Worm (Caenorhabditis elegans) whole organism, L2 larva: Measurements from ENCODE around the gene C48B4.12.

Source experiments
- C34F6.9 ChIP-seq: fragments of 150-350 bp; optimal IDR thresholded peaks from 2 replicates; lab custom pipeline; 2014; ENCODE audit warnings: missing biosample characterization, missing genetic modification characterization
- F13H6.1 ChIP-seq: sonication (generic microtip); optimal IDR thresholded peaks from 2 replicates; lab custom pipeline; 2016; ENCODE audit warnings: missing genetic modification characterization, missing compliant biosample characterization
- R02D3.7 ChIP-seq: fragments of 150-350 bp; optimal IDR thresholded peaks from 2 replicates; lab custom pipeline; 2014; ENCODE audit warnings: missing biosample characterization, missing genetic modification characterization
- Y55F3AM.14 ChIP-seq: fragments of 200-800 bp; sonication (Bioruptor generic); optimal IDR thresholded peaks from 2 replicates; lab custom pipeline; 2018; ENCODE audit warnings: mild to moderate bottlenecking, missing genetic modification characterization, missing compliant biosample characterization
- ZK546.5 ChIP-seq: sonication (generic microtip); optimal IDR thresholded peaks from 2 replicates; lab custom pipeline; 2017; ENCODE audit warnings: missing biosample characterization, missing genetic modification characterization
- alr-1 ChIP-seq: fragments of 150-350 bp; optimal IDR thresholded peaks from 2 replicates; lab custom pipeline; 2014; ENCODE audit warnings: missing biosample characterization, missing genetic modification characterization
- aly-2 ChIP-seq: fragments of 150-350 bp; optimal IDR thresholded peaks from 2 replicates; lab custom pipeline; 2014; ENCODE audit warnings: missing biosample characterization, missing genetic modification characterization
- ama-1 ChIP-seq: fragments of 150-350 bp; optimal IDR thresholded peaks from 2 replicates; lab custom pipeline; 2018; ENCODE audit warnings: inconsistent platforms
- ceh-16 ChIP-seq: fragments of 150-350 bp; optimal IDR thresholded peaks from 2 replicates; lab custom pipeline; 2014; ENCODE audit warnings: missing biosample characterization, missing genetic modification characterization
- ceh-82 ChIP-seq: fragments of 150-350 bp; optimal IDR thresholded peaks from 2 replicates; lab custom pipeline; 2014; ENCODE audit warnings: missing biosample characterization, missing genetic modification characterization
- dmd-4 ChIP-seq: sonication (generic microtip); optimal IDR thresholded peaks from 2 replicates; lab custom pipeline; 2017; ENCODE audit warnings: missing biosample characterization, missing genetic modification characterization
- elt-1 ChIP-seq: fragments of 150-350 bp; optimal IDR thresholded peaks from 2 replicates; lab custom pipeline; 2014; ENCODE audit warnings: missing biosample characterization, missing genetic modification characterization
- elt-3 ChIP-seq: sonication (generic microtip); optimal IDR thresholded peaks from 2 replicates; lab custom pipeline; 2017; ENCODE audit warnings: missing biosample characterization, missing genetic modification characterization
- fos-1 ChIP-seq: fragments of 150-350 bp; optimal IDR thresholded peaks from 2 replicates; lab custom pipeline; 2014; ENCODE audit warnings: missing biosample characterization, missing genetic modification characterization
- gmeb-1 ChIP-seq: fragments of 150-350 bp; optimal IDR thresholded peaks from 2 replicates; lab custom pipeline; 2014; ENCODE audit warnings: missing biosample characterization, missing genetic modification characterization
- lin-11 ChIP-seq: fragments of 150-350 bp; sonication (generic microtip); optimal IDR thresholded peaks from 2 replicates; lab custom pipeline; 2014; ENCODE audit warnings: missing biosample characterization, missing genetic modification characterization, inconsistent platforms, mixed read lengths
- lin-13 ChIP-seq: fragments of 150-350 bp; optimal IDR thresholded peaks from 2 replicates; lab custom pipeline; 2014; ENCODE audit warnings: missing biosample characterization, missing genetic modification reagents, missing genetic modification characterization
- lin-39 ChIP-seq: fragments of 150-350 bp; optimal IDR thresholded peaks from 2 replicates; lab custom pipeline; 2014; ENCODE audit warnings: missing biosample characterization, missing genetic modification reagents, missing genetic modification characterization
- mab-5 ChIP-seq: fragments of 150-350 bp; optimal IDR thresholded peaks from 2 replicates; lab custom pipeline; 2014; ENCODE audit warnings: missing biosample characterization, missing genetic modification characterization
- mbf-1 ChIP-seq: sonication (generic microtip); optimal IDR thresholded peaks from 2 replicates; lab custom pipeline; 2017; ENCODE audit warnings: missing biosample characterization, missing genetic modification characterization
- mdl-1 ChIP-seq, 2 experiments: fragments of 150-350 bp in 1 of 2; sonication (generic microtip) in 1 of 2; optimal IDR thresholded peaks; 2 replicates each; lab custom pipeline; 2017; ENCODE audit warnings: missing biosample characterization in 2 of 2, missing genetic modification characterization in 2 of 2
- nhr-10 ChIP-seq: sonication (generic microtip); optimal IDR thresholded peaks from 2 replicates; lab custom pipeline; 2017; ENCODE audit warnings: missing biosample characterization, missing genetic modification characterization
- nhr-11 ChIP-seq: fragments of 150-350 bp; optimal IDR thresholded peaks from 2 replicates; lab custom pipeline; 2014; ENCODE audit warnings: missing biosample characterization, missing genetic modification characterization
- nhr-129 ChIP-seq: fragments of 150-350 bp; optimal IDR thresholded peaks from 2 replicates; lab custom pipeline; 2014; ENCODE audit warnings: missing biosample characterization, missing genetic modification characterization
- nhr-21 ChIP-seq: fragments of 150-350 bp; optimal IDR thresholded peaks from 2 replicates; lab custom pipeline; 2014; ENCODE audit warnings: missing biosample characterization, missing genetic modification characterization
- nhr-23 ChIP-seq: fragments of 150-350 bp; optimal IDR thresholded peaks from 2 replicates; lab custom pipeline; 2014; ENCODE audit warnings: missing biosample characterization, missing genetic modification reagents, missing genetic modification characterization
- nhr-237 ChIP-seq: fragments of 150-350 bp; optimal IDR thresholded peaks from 2 replicates; lab custom pipeline; 2014; ENCODE audit warnings: missing biosample characterization, missing genetic modification characterization
- nhr-6 ChIP-seq: fragments of 150-350 bp; optimal IDR thresholded peaks from 2 replicates; lab custom pipeline; 2014; ENCODE audit warnings: missing biosample characterization, missing genetic modification characterization
- nhr-77 ChIP-seq: fragments of 150-350 bp; optimal IDR thresholded peaks from 2 replicates; lab custom pipeline; 2014; ENCODE audit warnings: missing biosample characterization, missing genetic modification characterization
- peb-1 ChIP-seq: fragments of 150-350 bp; optimal IDR thresholded peaks from 2 replicates; lab custom pipeline; 2014; ENCODE audit warnings: missing biosample characterization, missing genetic modification characterization
- sem-4 ChIP-seq: fragments of 150-350 bp; optimal IDR thresholded peaks from 2 replicates; lab custom pipeline; 2014; ENCODE audit warnings: missing biosample characterization, missing genetic modification reagents, missing genetic modification characterization
- sma-9 ChIP-seq, 2 experiments: fragments of 150-350 bp in 1 of 2; sonication (generic microtip) in 1 of 2; optimal IDR thresholded peaks; 2 replicates each; lab custom pipeline; 2014 to 2016; ENCODE audit warnings: missing genetic modification characterization in 2 of 2, mild to moderate bottlenecking in 1 of 2, missing biosample characterization in 1 of 2, missing compliant biosample characterization in 1 of 2, missing genetic modification reagents in 1 of 2, moderate library complexity in 1 of 2
- snpc-4 ChIP-seq: fragments of 150-350 bp; optimal IDR thresholded peaks from 2 replicates; lab custom pipeline; 2014; ENCODE audit warnings: missing biosample characterization, missing genetic modification characterization
- unc-62 ChIP-seq: fragments of 150-350 bp; optimal IDR thresholded peaks from 2 replicates; lab custom pipeline; 2014; ENCODE audit warnings: missing biosample characterization, missing genetic modification reagents, missing genetic modification characterization
- zag-1 ChIP-seq: fragments of 150-350 bp; optimal IDR thresholded peaks from 2 replicates; lab custom pipeline; 2014; ENCODE audit warnings: missing biosample characterization, missing genetic modification characterization
- ztf-1 ChIP-seq: fragments of 200-800 bp; sonication (Bioruptor generic); conservative IDR thresholded peaks from 2 replicates; pipeline ENCODE4 v1.3.6; 2022; ENCODE audit warnings: missing genetic modification characterization, missing compliant biosample characterization
- ztf-11 ChIP-seq: sonication (generic microtip); optimal IDR thresholded peaks from 2 replicates; lab custom pipeline; 2017; ENCODE audit warnings: missing biosample characterization, missing genetic modification characterization

C48B4.12 gene

DNA sequence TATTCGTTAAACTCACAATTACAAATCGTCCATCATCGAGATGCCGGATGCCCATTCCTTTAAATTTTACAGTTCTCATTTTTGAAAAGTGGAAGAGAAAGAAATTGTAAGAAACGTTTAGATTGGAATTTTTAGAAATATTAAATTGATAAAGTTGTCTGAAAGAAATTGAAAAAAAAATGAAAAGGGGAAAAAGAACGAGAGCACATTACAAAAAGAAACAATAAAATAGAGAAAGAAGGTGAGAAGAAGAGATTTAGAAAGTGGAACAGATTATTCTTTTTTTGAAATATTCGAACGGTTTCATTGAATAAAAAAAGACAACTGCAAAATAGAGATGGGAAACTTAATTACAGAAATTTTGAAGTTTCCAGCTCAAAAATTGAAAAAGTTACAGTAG, 36.0 kb upstream of the C48B4.12 start, which contains the start of gene C48B4.8:
Gene C48B4.8 (minus strand): TSS at position 101 of the 400 bp plus-strand sequence.
- TF ChIP-seq nhr-11 (tag; lab: Kevin White, UChicago) (no peak), nhr-129 (tag; lab: Kevin White, UChicago) (no peak), lin-11 (tag; lab: Kevin White, UChicago) (no peak), aly-2 (no peak), gmeb-1 (tag; lab: Kevin White, UChicago) (no peak), snpc-4 (tag; lab: Kevin White, UChicago) (no peak), elt-1 (no peak), unc-62 (GFP tag; lab: Kevin White, UChicago) (no peak), Y55F3AM.14 (GFP tag; lab: Kevin White, UChicago) (no peak), elt-3 (no peak), peb-1 (tag; lab: Kevin White, UChicago) (no peak), zag-1 (tag; lab: Kevin White, UChicago) (no peak)
- TF ChIP-seq, all 48 proteins: peak for 0

DNA sequence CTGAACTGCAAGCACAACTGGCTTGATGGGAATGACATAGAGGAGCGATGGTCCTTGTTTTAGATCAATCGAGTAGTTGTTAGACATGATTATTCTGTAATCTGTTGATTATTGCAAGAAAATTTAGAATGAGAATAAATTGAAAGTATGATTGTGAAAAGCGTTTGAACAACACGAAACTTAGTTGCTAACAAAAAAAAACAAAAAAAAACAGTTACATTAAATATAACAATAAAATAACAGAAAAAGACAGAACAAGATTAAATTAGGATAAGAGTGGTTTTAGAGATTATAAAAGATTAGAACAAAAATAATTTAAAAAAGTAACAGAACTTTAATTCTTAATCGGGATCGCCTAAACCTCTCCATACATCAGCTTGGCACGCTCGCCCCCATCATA, 33.9 kb upstream of the C48B4.12 start, which contains the start of gene C48B4.9:
Gene C48B4.9 (minus strand): TSS at position 101 of the 400 bp plus-strand sequence.
- no peak for TF ChIP-seq ceh-82 (tag; lab: Kevin White, UChicago)
- no peak for TF ChIP-seq nhr-6 (tag; lab: Kevin White, UChicago)
- no peak for TF ChIP-seq nhr-237
- TF ChIP-seq ztf-1 (GFP tag; lab: Robert Waterston, UW) = no peak
- no peak for TF ChIP-seq unc-62 (GFP tag; lab: Kevin White, UChicago)
- TF ChIP-seq alr-1 = no peak
- TF ChIP-seq C34F6.9 (tag; lab: Kevin White, UChicago) = no peak
- TF ChIP-seq ama-1 (lab: Kevin White, UChicago) = no peak
- no peak for TF ChIP-seq ztf-11
- no peak for TF ChIP-seq gmeb-1 (tag; lab: Kevin White, UChicago)
- no peak for TF ChIP-seq F13H6.1
- TF ChIP-seq ZK546.5 = no peak
- TF ChIP-seq peb-1 (tag; lab: Kevin White, UChicago) = no peak
- no peak for TF ChIP-seq nhr-23 (tag; lab: Kevin White, UChicago)
- TF ChIP-seq mbf-1 = no peak
- TF ChIP-seq nhr-77 (tag; lab: Kevin White, UChicago) = no peak
- no peak for TF ChIP-seq mab-5 (tag; lab: Kevin White, UChicago)
- no peak for TF ChIP-seq fos-1 (tag; lab: Kevin White, UChicago)
- no peak for TF ChIP-seq elt-3
- TF ChIP-seq mdl-1 (tag; optimal IDR thresholded peaks at IDR 0.05; lab: Kevin White, UChicago) = no peak

- TF ChIP-seq dmd-4 (tag; lab: Kevin White, UChicago) (no peak), mdl-1 (tag; optimal IDR thresholded peaks at IDR 0.05; lab: Kevin White, UChicago) (no peak), snpc-4 (tag; lab: Kevin White, UChicago) (no peak), nhr-10 (tag; lab: Kevin White, UChicago) (no peak), ZK546.5 (no peak), gmeb-1 (tag; lab: Kevin White, UChicago) (no peak), elt-3 (no peak), R02D3.7 (no peak), sem-4 (tag; lab: Kevin White, UChicago) (no peak), lin-11 (tag; lab: Kevin White, UChicago) (no peak), ceh-16 (tag; lab: Kevin White, UChicago) (no peak)
- TF ChIP-seq, all 48 proteins: peak for 0
Measured at ce11 chrIII:9564410-9564809, 32.7 kb upstream of the C48B4.12 start, which contains the start of gene C48B4.10. Gene C48B4.10 (minus strand): TSS chrIII:9564510.

DNA sequence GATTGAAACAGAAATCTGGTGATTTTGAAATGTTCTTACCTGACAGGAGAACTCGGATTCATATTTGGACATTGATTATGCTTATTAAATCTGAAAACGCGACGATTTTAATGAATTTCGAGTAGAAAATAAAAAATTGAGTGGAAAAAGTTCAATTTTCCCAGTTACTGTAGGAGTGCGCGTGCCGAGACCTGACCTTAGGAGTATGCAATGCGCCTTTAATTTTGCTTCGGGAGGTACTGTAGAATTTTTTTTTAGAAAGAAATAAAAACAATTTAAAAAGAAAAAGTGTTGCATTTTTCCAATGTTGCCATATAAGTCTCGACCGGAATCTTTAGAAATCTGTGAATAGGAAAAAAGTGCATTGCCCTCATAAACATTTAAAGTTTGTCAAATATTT, 31.2 kb upstream of the C48B4.12 start, which contains the start of gene C48B4.11:
Gene C48B4.11 (minus strand): TSS at position 143 of the 400 bp plus-strand sequence.
- TF ChIP-seq snpc-4 (tag; lab: Kevin White, UChicago) (no peak), nhr-21 (tag; lab: Kevin White, UChicago) (no peak), elt-1 (no peak), lin-13 (GFP tag; lab: Kevin White, UChicago) (no peak), sem-4 (tag; lab: Kevin White, UChicago) (no peak), lin-39 (tag; lab: Kevin White, UChicago) (no peak), sma-9 (GFP tag; optimal IDR thresholded peaks at IDR 0.05; lab: Kevin White, UChicago) (no peak), sma-9 (tag; optimal IDR thresholded peaks at IDR 0.05; lab: Kevin White, UChicago) (no peak), Y55F3AM.14 (GFP tag; lab: Kevin White, UChicago) (no peak), elt-3 (no peak), nhr-23 (tag; lab: Kevin White, UChicago) (no peak), ZK546.5 (no peak), dmd-4 (tag; lab: Kevin White, UChicago) (no peak), peb-1 (tag; lab: Kevin White, UChicago) (no peak)
